Fruit fly (Drosophila melanogaster) whole organism, embryonic: ENCODE measurements around the gene sle.
"Not testable (repeated sequence)": the region's sequence is repeated elsewhere in the genome, so short reads cannot be mapped to it uniquely, and the experiment has no call there.

Experiments used
- CG11504 ChIP-seq: fragments of 200-800 bp; sonication (Bioruptor generic); optimal IDR thresholded peaks from 3 replicates; lab custom pipeline; 2019; ENCODE audit warnings: missing biosample characterization, mild to moderate bottlenecking, missing genetic modification characterization, moderate library complexity
- CG13894 ChIP-seq: fragments of 200-800 bp; sonication (Bioruptor generic); optimal IDR thresholded peaks from 3 replicates; lab custom pipeline; 2018; ENCODE audit warnings: missing biosample characterization, mild to moderate bottlenecking, missing genetic modification characterization, moderate library complexity
- CG32772 ChIP-seq: fragments of 200-800 bp; sonication (Bioruptor generic); IDR thresholded peaks from 2 replicates; pipeline ENCODE4 v1.3.6; 2022; ENCODE audit warnings: missing biosample characterization, missing genetic modification characterization
- CG33557 ChIP-seq: fragments of 200-800 bp; sonication (Bioruptor generic); optimal IDR thresholded peaks from 2 replicates; lab custom pipeline; 2019; ENCODE audit warnings: missing biosample characterization, mild to moderate bottlenecking, missing genetic modification characterization, moderate library complexity
- CG6765 ChIP-seq: fragments of 200-800 bp; sonication (Bioruptor generic); optimal IDR thresholded peaks from 3 replicates; lab custom pipeline; 2017; ENCODE audit warnings: missing biosample characterization, mild to moderate bottlenecking, missing genetic modification characterization
- CG7987 ChIP-seq: fragments of 200-800 bp; sonication (Bioruptor generic); optimal IDR thresholded peaks from 2 replicates; lab custom pipeline; 2018; ENCODE audit warnings: missing biosample characterization, mild to moderate bottlenecking, missing genetic modification characterization, moderate library complexity
- Doc2 ChIP-seq: fragments of 200-800 bp; sonication (Bioruptor generic); IDR thresholded peaks from 2 replicates; pipeline ENCODE4 v1.3.6; 2022; ENCODE audit warnings: missing biosample characterization, missing genetic modification characterization
- Hr51 ChIP-seq, 2 experiments: fragments of 200-800 bp; sonication (Bioruptor generic); optimal IDR thresholded peaks; 2 replicates in 1 of 2; 3 replicates in 1 of 2; lab custom pipeline; 2016 to 2018; ENCODE audit warnings: missing biosample characterization in 2 of 2, missing genetic modification characterization in 2 of 2, mild to moderate bottlenecking in 1 of 2, moderate library complexity in 1 of 2
- Med ChIP-seq: fragments of 200-800 bp; sonication (Bioruptor generic); peaks from one replicate; lab custom pipeline; 2016; ENCODE audit warnings: missing biosample characterization, missing genetic modification characterization, mild to moderate bottlenecking, inconsistent platforms, moderate library complexity
- Meics ChIP-seq: fragments of 200-800 bp; sonication (Bioruptor generic); optimal IDR thresholded peaks from 2 replicates; lab custom pipeline; 2017; ENCODE audit warnings: missing biosample characterization, mild to moderate bottlenecking, missing genetic modification characterization
- Trl ChIP-seq, 3 experiments: fragments of >200 bp in 2 of 3; fragments of 200-800 bp in 1 of 3; sonication (Bioruptor generic) in 1 of 3; optimal IDR thresholded peaks; 2 replicates in 1 of 3; 3 replicates in 2 of 3; lab custom pipeline; 2016 to 2017; ENCODE audit warnings: missing biosample characterization in 1 of 3, missing genetic modification characterization in 1 of 3
- chinmo ChIP-seq: fragments of 200-800 bp; sonication (Bioruptor generic); IDR thresholded peaks from 4 replicates; pipeline ENCODE4 v1.3.6; 2022; ENCODE audit warnings: missing biosample characterization, missing genetic modification characterization; ENCODE audit not compliant: partially characterized antibody
- cwo ChIP-seq: fragments of 200-800 bp; sonication (Bioruptor generic); optimal IDR thresholded peaks from 3 replicates; lab custom pipeline; 2017; ENCODE audit warnings: missing biosample characterization, missing genetic modification characterization, mild to moderate bottlenecking, moderate library complexity, missing genetic modification reagents
- gem ChIP-seq: fragments of 200-800 bp; sonication (Bioruptor generic); optimal IDR thresholded peaks from 2 replicates; lab custom pipeline; 2019; ENCODE audit warnings: missing biosample characterization, mild to moderate bottlenecking, missing genetic modification characterization, moderate library complexity
- grn ChIP-seq: fragments of 200-800 bp; sonication (Bioruptor generic); optimal IDR thresholded peaks from 3 replicates; lab custom pipeline; 2017; ENCODE audit warnings: missing biosample characterization, missing genetic modification characterization
- lab ChIP-seq: fragments of 200-800 bp; sonication (Bioruptor generic); optimal IDR thresholded peaks from 3 replicates; lab custom pipeline; 2017; ENCODE audit warnings: missing biosample characterization, missing genetic modification characterization, mild to moderate bottlenecking, moderate library complexity, missing genetic modification reagents
- pho ChIP-seq: fragments of 200-800 bp; sonication (Bioruptor generic); optimal IDR thresholded peaks from 2 replicates; lab custom pipeline; 2016; ENCODE audit warnings: missing biosample characterization, missing genetic modification characterization
- scrt ChIP-seq: fragments of 200-800 bp; sonication (Bioruptor generic); optimal IDR thresholded peaks from 2 replicates; lab custom pipeline; 2018; ENCODE audit warnings: missing biosample characterization, mild to moderate bottlenecking, missing genetic modification characterization, moderate library complexity
- sd ChIP-seq: fragments of 200-800 bp; sonication (Bioruptor generic); optimal IDR thresholded peaks from 3 replicates; lab custom pipeline; 2018; ENCODE audit warnings: missing biosample characterization, mild to moderate bottlenecking, missing genetic modification characterization, moderate library complexity
- sr ChIP-seq: fragments of 200-800 bp; sonication (Bioruptor generic); IDR thresholded peaks from 3 replicates; pipeline ENCODE4 v1.3.6; 2022; ENCODE audit warnings: missing biosample characterization, missing genetic modification characterization

The sle gene

DNA sequence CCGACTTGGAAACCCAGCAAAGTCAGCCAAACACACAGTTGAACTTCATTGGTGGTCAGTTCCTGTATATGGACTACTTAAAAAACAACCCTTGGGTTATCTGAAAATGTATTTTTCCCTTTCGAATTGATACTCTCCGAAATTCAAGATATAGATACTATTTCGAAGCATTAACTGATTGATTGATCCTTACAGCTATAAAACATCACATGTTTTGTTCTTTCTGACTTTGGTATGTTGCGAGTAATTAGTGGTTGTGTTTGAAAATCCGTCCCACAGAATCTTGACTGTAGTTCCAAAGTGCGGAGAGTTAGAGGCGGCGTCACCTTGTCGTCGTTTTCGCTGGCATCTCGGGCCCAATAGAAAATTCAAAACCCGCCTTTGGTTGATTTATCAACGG, 47.1 kb downstream of the sle start (continued):
- TF ChIP-seq lab (GFP tag; lab: Kevin White, UChicago) (peak; percentile 8), CG11504 (peak; percentile 1), chinmo (GFP tag; lab: Robert Waterston, UW) (no peak), CG32772 (GFP tag; lab: Robert Waterston, UW) (no peak), Doc2 (GFP tag; lab: Robert Waterston, UW) (no peak), pho (GFP tag; lab: Kevin White, UChicago) (peak; percentile 9), Hr51 (GFP tag; optimal IDR thresholded peaks at IDR 0.05; lab: Kevin White, UChicago) (peak in 1 of 2 experiments; percentile 18), CG33557 (GFP tag; lab: Kevin White, UChicago) (no peak), CG6765 (no peak), cwo (GFP tag; lab: Kevin White, UChicago) (peak; percentile 11), Med (GFP tag; lab: Kevin White, UChicago) (no peak), Meics (no peak), grn (GFP tag; lab: Kevin White, UChicago) (no peak), CG13894 (tag; lab: Kevin White, UChicago) (no peak), sr (GFP tag; lab: Robert Waterston, UW) (no peak)

DNA sequence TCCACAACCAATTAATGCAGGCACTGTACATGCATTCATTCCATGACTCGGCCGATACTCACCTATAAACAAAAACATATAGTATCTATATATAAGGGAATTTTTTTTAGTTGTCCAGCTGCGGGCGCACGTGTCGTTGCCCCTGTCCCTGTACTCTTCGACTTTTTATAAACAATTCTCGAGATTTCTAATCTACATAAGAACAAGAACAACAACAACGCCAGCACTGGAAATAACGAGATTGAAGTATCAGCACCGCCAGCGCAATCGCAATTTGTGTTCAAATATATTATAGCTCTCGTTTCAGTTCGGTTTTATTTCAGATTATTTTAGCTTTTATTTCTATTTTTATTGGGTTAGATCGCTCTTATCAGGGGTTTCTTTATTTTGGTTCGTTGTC, 48.1 kb downstream of the sle start:
- TF ChIP-seq cwo (GFP tag; lab: Kevin White, UChicago) (peak; percentile 98), gem (tag; lab: Kevin White, UChicago) (peak; percentile 7)
- TF ChIP-seq, all 482 proteins: peak for 2; not testable (repeated sequence) for 480

DNA sequence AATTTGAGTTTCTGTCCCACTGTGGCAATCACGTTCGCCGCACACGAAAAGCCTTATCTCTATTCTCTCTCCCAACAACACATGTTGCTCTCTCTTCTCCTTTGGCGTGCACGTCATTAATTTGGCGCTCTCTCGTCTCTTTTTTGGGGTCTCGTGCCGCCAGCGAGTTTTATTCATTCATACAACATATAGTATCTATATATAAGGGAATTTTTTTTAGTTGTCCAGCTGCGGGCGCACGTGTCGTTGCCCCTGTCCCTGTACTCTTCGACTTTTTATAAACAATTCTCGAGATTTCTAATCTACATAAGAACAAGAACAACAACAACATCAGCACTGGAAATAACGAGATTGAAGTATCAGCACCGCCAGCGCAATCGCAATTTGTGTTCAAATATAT, 51.6 kb downstream of the sle start:
- TF ChIP-seq gem (tag; lab: Kevin White, UChicago) (peak; percentile 16), cwo (GFP tag; lab: Kevin White, UChicago) (peak; percentile 100)

DNA sequence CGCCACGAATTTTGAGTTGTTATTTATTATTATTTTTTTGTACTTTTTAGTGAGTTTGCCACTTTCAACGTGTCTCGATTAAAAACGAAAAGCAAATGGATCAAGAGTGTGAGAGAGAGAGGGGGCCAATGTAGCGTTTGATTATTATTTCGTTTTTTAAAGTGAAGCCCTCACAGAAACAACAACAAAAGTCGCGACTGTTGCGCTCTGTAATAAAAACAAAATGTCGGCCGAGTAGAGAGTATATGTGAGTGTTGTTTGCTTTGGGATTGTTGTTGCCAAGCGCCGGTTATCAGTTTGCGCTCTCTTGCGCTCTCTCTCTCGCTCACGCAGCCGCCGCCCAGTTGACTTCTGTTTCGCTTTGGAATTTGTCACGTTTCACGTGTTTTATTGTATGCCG, 54.0 kb downstream of the sle start:
- TF ChIP-seq sd (tag; lab: Kevin White, UChicago) (peak; percentile 8), Trl (optimal IDR thresholded peaks at IDR 0.05; lab: Kevin White, UChicago) (peak; percentile 8 to 54), scrt (GFP tag; lab: Kevin White, UChicago) (peak; percentile 2), CG7987 (GFP tag; lab: Kevin White, UChicago) (peak; percentile 10), cwo (GFP tag; lab: Kevin White, UChicago) (peak; percentile 98)
- TF ChIP-seq Trl (GFP tag; optimal IDR thresholded peaks at IDR 0.05; lab: Kevin White, UChicago): not testable (repeated sequence)
